Worm (Caenorhabditis elegans): ENCODE data around the gene elo-8.

DNA sequence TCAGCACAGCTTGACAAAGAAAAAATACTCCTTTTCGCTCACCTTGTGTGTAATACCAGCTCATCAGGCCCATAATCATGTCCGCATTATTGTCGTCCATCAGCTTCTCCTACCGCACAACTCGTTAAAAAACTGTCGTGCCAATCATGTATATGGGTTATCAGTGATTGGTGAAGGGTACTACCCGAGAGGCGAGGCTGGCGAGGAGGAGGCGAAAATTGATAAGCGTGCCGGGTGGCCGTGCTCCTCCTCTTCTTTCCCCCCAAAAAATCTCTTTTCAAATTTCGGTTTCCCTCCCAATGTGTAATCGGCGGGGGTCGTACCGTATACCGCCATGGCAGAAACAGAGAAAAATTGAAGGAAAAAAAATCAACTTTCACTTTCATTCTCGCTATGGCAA, 43.7 kb downstream of the elo-8 start:
- TF ChIP-seq pha-4 (tag; optimal IDR thresholded peaks at IDR 0.05) (no peak), nhr-11 (tag; optimal IDR thresholded peaks at IDR 0.05) (no peak), ceh-24 (tag; optimal IDR thresholded peaks at IDR 0.05) (no peak), ets-4 (tag; optimal IDR thresholded peaks at IDR 0.05) (no peak), nfya-1 (tag; optimal IDR thresholded peaks at IDR 0.05) (no peak), pqm-1 (tag; optimal IDR thresholded peaks at IDR 0.05) (no peak), ztf-16 (tag; optimal IDR thresholded peaks at IDR 0.05) (no peak), F13H6.1 (tag; optimal IDR thresholded peaks at IDR 0.05) (no peak), fkh-10 (GFP tag; optimal IDR thresholded peaks at IDR 0.05) (no peak)
